Fruit fly (Drosophila melanogaster) whole organism: ENCODE measurements around the gene AnxB11.

Experiments
- CG8478 ChIP-seq: fragments of >200 bp; optimal IDR thresholded peaks from 2 replicates; lab custom pipeline; 2018; ENCODE audit warnings: inconsistent platforms
- Dll ChIP-seq: fragments of >200 bp; optimal IDR thresholded peaks from 2 replicates; lab custom pipeline; 2017
- EcR ChIP-seq, 2 experiments: fragments of >200 bp; optimal IDR thresholded peaks; 2 replicates each; lab custom pipeline; 2017; ENCODE audit warnings: missing biosample characterization in 2 of 2, missing genetic modification characterization in 2 of 2, missing genetic modification reagents in 2 of 2
- psq ChIP-seq: fragments of >200 bp; optimal IDR thresholded peaks from 2 replicates; lab custom pipeline; 2017
- usp ChIP-seq: fragments of >200 bp; optimal IDR thresholded peaks from 2 replicates; lab custom pipeline; 2017; ENCODE audit warnings: missing biosample characterization, missing genetic modification characterization, mixed read lengths

dm6 chrX:16414451-16415368 is 7.4 kb downstream of the AnxB11 start, which contains the start of gene Traf-like:
- no peak for TF ChIP-seq usp
- TF ChIP-seq psq, result no peak
- no peak for TF ChIP-seq CG8478 (lab: Kevin White, UChicago)
- no peak for TF ChIP-seq EcR (GFP tag; optimal IDR thresholded peaks at IDR 0.05; lab: Kevin White, UChicago)
- TF ChIP-seq Dll (lab: Kevin White, UChicago), result no peak
